Worm (Caenorhabditis elegans) whole organism, L4/young adult: Measurements from ENCODE around the gene W05H7.1.

Experiments
- W03F9.2 ChIP-seq: fragments of 150-350 bp; optimal IDR thresholded peaks from 2 replicates; lab custom pipeline; 2014; ENCODE audit warnings: missing biosample characterization, missing genetic modification characterization
- dao-5 ChIP-seq: sonication (generic microtip); optimal IDR thresholded peaks from 2 replicates; lab custom pipeline; 2016; ENCODE audit warnings: missing genotype, missing genetic modification characterization, moderate library complexity, missing compliant biosample characterization

DNA sequence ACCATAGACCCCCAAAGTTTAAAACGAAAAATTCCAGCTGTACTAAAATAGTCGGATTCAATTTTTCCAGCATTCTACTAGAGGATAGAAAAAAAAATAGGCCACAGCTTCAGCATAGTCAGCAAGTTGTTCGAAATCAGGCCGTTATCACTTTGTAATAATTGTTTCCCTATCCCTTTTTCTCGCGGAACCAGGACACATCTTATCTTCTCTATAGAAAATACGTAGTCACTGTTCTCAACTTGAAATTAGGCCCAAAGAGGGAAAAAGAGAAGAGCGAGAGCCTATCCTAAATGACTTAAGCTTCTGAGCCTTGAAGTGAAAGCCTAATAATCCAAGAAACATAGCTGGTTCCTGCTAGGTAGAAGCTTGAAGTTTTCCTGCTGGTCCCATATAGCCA, 4.9 kb upstream of the W05H7.1 start:
- TF ChIP-seq dao-5, result no peak
- no peak for TF ChIP-seq W03F9.2
